Fruit fly (Drosophila melanogaster): ENCODE measurements around the gene CG14422.

CG14422 gene

dm6 chrX:2919742-2920141 lies 23.4 kb upstream of the CG14422 start, which contains the start of gene CG3588 (continued):
- TF ChIP-seq Kr (GFP tag; optimal IDR thresholded peaks at IDR 0.05) (no peak), CG16779 (GFP tag; IDR thresholded peaks at IDR 0.05) (peak; percentile 78), CG12104 (GFP tag; optimal IDR thresholded peaks at IDR 0.05) (peak; percentile 19), CG12659 (GFP tag; optimal IDR thresholded peaks at IDR 0.05) (peak; percentile 65), tin (GFP tag; optimal IDR thresholded peaks at IDR 0.05) (peak; percentile 66), CG2712 (tag; optimal IDR thresholded peaks at IDR 0.05) (peak; percentile 52), dysf (GFP tag; IDR thresholded peaks at IDR 0.05) (peak; percentile 87), tup (GFP tag; optimal IDR thresholded peaks at IDR 0.05) (peak; percentile 12), hb (GFP tag; IDR thresholded peaks at IDR 0.05; ENCODE audit: partially characterized antibody) (no peak), CG12769 (tag; optimal IDR thresholded peaks at IDR 0.05) (peak; percentile 11), bigmax (GFP tag; optimal IDR thresholded peaks at IDR 0.05) (no peak), CG9817 (tag; optimal IDR thresholded peaks at IDR 0.05) (peak; percentile 75), cwo (GFP tag; optimal IDR thresholded peaks at IDR 0.05) (peak; percentile 57), nerfin-2 (GFP tag; IDR thresholded peaks at IDR 0.05; ENCODE audit: partially characterized antibody) (no peak), Ets65A (GFP tag) (peak; percentile 82), CG4617 (GFP tag; optimal IDR thresholded peaks at IDR 0.05; ENCODE audit: borderline replicate concordance) (no peak), CG3281 (GFP tag; optimal IDR thresholded peaks at IDR 0.05) (peak; percentile 78), Rx (GFP tag; IDR thresholded peaks at IDR 0.05) (peak; percentile 63; the same call in 1 of the 2 replicates), CG2889 (GFP tag; IDR thresholded peaks at IDR 0.05) (peak; percentile 50; the same call in 1 of the 3 replicates), Gug (GFP tag; IDR thresholded peaks at IDR 0.05) (peak; percentile 79; the same call in 3 of the 4 replicates), CG2129 (GFP tag; IDR thresholded peaks at IDR 0.05; ENCODE audit: partially characterized antibody) (no peak), emc (GFP tag; optimal IDR thresholded peaks at IDR 0.05) (peak; percentile 57), ash1 (GFP tag; optimal IDR thresholded peaks at IDR 0.05) (no peak), CG15269 (tag; optimal IDR thresholded peaks at IDR 0.05) (peak; percentile 81), CG13123 (GFP tag; optimal IDR thresholded peaks at IDR 0.05) (peak; percentile 67), CHES-1-like (GFP tag; optimal IDR thresholded peaks at IDR 0.05) (peak; percentile 74), zfh2 (GFP tag; optimal IDR thresholded peaks at IDR 0.05) (peak; percentile 77), ERR (GFP tag; optimal IDR thresholded peaks at IDR 0.05) (no peak), Mrtf (GFP tag; IDR thresholded peaks at IDR 0.05) (peak; percentile 75; the same call in 2 of the 3 replicates), dan (GFP tag; IDR thresholded peaks at IDR 0.05) (no peak), Atf6 (GFP tag; IDR thresholded peaks at IDR 0.05) (peak; percentile 79), Hmr (GFP tag; optimal IDR thresholded peaks at IDR 0.05) (peak; percentile 71), slp2 (GFP tag; optimal IDR thresholded peaks at IDR 0.05) (peak; percentile 55), oc (tag; optimal IDR thresholded peaks at IDR 0.05) (peak; percentile 2), Ptx1 (GFP tag; IDR thresholded peaks at IDR 0.05) (peak; percentile 77), tx (GFP tag; optimal IDR thresholded peaks at IDR 0.05) (peak; percentile 54), Hsf (GFP tag; optimal IDR thresholded peaks at IDR 0.05) (peak; percentile 77), Fer3 (tag; optimal IDR thresholded peaks at IDR 0.05) (peak; percentile 82), tna (GFP tag; IDR thresholded peaks at IDR 0.05; ENCODE audit: partially characterized antibody) (no peak), NK7.1 (GFP tag; optimal IDR thresholded peaks at IDR 0.05) (peak; percentile 42), CG9727 (GFP tag; optimal IDR thresholded peaks at IDR 0.05) (peak; percentile 45), knrl (GFP tag; IDR thresholded peaks at IDR 0.05; ENCODE audit: partially characterized antibody) (no peak), CG15514 (GFP tag; optimal IDR thresholded peaks at IDR 0.05) (peak; percentile 64), cas (GFP tag; IDR thresholded peaks at IDR 0.05) (peak; percentile 81), CG2202 (tag; optimal IDR thresholded peaks at IDR 0.05) (no peak), CG10565 (GFP tag; optimal IDR thresholded peaks at IDR 0.05) (no peak), CG12236 (GFP tag; optimal IDR thresholded peaks at IDR 0.05) (no peak), Ets97D (GFP tag; optimal IDR thresholded peaks at IDR 0.05) (peak; percentile 24), CG2678 (tag; optimal IDR thresholded peaks at IDR 0.05) (peak; percentile 84), CG12219 (GFP tag; optimal IDR thresholded peaks at IDR 0.05) (peak; percentile 43)

All from whole organism, embryonic.